Fruit fly (Drosophila melanogaster): ENCODE measurements around the gene CG14286.

dm6 chr3R:19040685-19041084, 16.8 kb downstream of the CG14286 start:
- TF ChIP-seq Sin3A (optimal IDR thresholded peaks at IDR 0.05): no peak
- TF ChIP-seq Myc (optimal IDR thresholded peaks at IDR 0.05): no peak
- TF ChIP-seq ttk (optimal IDR thresholded peaks at IDR 0.05): no peak
- TF ChIP-seq psq (optimal IDR thresholded peaks at IDR 0.05): no peak
- no peak for TF ChIP-seq insv (optimal IDR thresholded peaks at IDR 0.05)
- no peak for TF ChIP-seq h (optimal IDR thresholded peaks at IDR 0.05)
